Fruit fly (Drosophila melanogaster): ENCODE results near the gene CG17029.
A peak's percentile ranks its signal among the peaks of the same experiment; 100 is the strongest.

DNA sequence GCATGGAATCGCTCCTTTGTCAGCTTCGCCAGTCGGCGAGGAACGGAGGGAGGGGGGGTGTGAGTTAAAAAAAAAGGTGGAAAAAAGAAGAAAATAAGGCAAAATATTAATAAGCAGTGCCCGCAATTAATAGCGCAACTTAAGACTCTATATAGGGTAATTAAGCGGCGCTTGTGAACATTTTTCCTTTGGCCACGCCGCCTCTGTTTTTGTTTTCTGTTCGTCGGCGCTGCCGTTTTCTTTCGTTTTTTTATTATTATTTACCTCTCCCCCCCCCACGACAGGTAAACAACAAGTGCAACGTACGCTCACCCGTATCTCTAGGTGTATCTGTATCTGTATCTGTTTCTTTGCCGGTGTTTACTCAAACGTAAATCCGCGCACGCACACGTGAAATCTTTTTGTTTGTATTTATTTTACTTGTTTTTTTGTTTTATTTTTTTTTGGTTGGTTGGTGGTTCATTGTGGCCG lies 50.5 kb downstream of the CG17029 start:
- peak; percentile 55 for TF ChIP-seq CG14655 (GFP tag; optimal IDR thresholded peaks at IDR 0.05)
- peak; percentile 84 for TF ChIP-seq CG32121 (GFP tag; IDR thresholded peaks at IDR 0.05)

Data from whole organism, pupa.